Fruit fly (Drosophila melanogaster) whole organism, embryonic: ENCODE results near the gene CG8236.

Source experiments
- B-H1 ChIP-seq: fragments of 200-800 bp; sonication (Bioruptor generic); IDR thresholded peaks from 3 replicates; pipeline ENCODE4 v1.3.6; 2022; ENCODE audit warnings: missing biosample characterization, missing genetic modification characterization
- CG10431 ChIP-seq: fragments of 200-800 bp; sonication (Bioruptor generic); optimal IDR thresholded peaks from 3 replicates; lab custom pipeline; 2018; ENCODE audit warnings: missing biosample characterization, mild to moderate bottlenecking, missing genetic modification characterization
- CG10543 ChIP-seq: fragments of 200-800 bp; sonication (Bioruptor generic); optimal IDR thresholded peaks from 3 replicates; lab custom pipeline; 2017; ENCODE audit warnings: missing biosample characterization, mild to moderate bottlenecking, missing genetic modification characterization, moderate library complexity
- CG11560 ChIP-seq: fragments of 200-800 bp; sonication (Bioruptor generic); IDR thresholded peaks from 3 replicates; pipeline ENCODE4 v1.3.6; 2022; ENCODE audit warnings: missing biosample characterization, missing genetic modification characterization
- CG12155 ChIP-seq: fragments of 200-800 bp; sonication (Bioruptor generic); optimal IDR thresholded peaks from 3 replicates; lab custom pipeline; 2016; ENCODE audit warnings: missing biosample characterization, missing genetic modification characterization
- CG13287 ChIP-seq: fragments of 200-800 bp; sonication (Bioruptor generic); IDR thresholded peaks from 2 replicates; pipeline ENCODE4 v1.3.6; 2022; ENCODE audit warnings: missing biosample characterization, missing genetic modification characterization; ENCODE audit not compliant: partially characterized antibody
- CG13296 ChIP-seq: fragments of 200-800 bp; sonication (Bioruptor generic); optimal IDR thresholded peaks from 3 replicates; lab custom pipeline; 2018; ENCODE audit warnings: missing biosample characterization, mild to moderate bottlenecking, missing genetic modification characterization
- CG14441 ChIP-seq: fragments of 200-800 bp; sonication (Bioruptor generic); IDR thresholded peaks from 2 replicates; pipeline ENCODE4 v1.3.6; 2022; ENCODE audit warnings: missing biosample characterization, missing genetic modification characterization
- CG14710 ChIP-seq: fragments of 200-800 bp; sonication (Bioruptor generic); optimal IDR thresholded peaks from 3 replicates; lab custom pipeline; 2019; ENCODE audit warnings: missing biosample characterization, mild to moderate bottlenecking, missing genetic modification characterization, moderate library complexity
- CG16813 ChIP-seq: fragments of 200-800 bp; sonication (Bioruptor generic); IDR thresholded peaks from 3 replicates; pipeline ENCODE4 v1.3.6; 2022; ENCODE audit warnings: missing biosample characterization, missing genetic modification characterization; ENCODE audit not compliant: partially characterized antibody
- CG17385 ChIP-seq: fragments of 200-800 bp; sonication (Bioruptor generic); optimal IDR thresholded peaks from 3 replicates; lab custom pipeline; 2018; ENCODE audit warnings: missing biosample characterization, mild to moderate bottlenecking, missing genetic modification characterization
- CG1832 ChIP-seq: fragments of 200-800 bp; sonication (Bioruptor generic); optimal IDR thresholded peaks from 2 replicates; lab custom pipeline; 2017; ENCODE audit warnings: missing biosample characterization, mild to moderate bottlenecking, missing genetic modification characterization, inconsistent platforms
- CG2129 ChIP-seq: fragments of 200-800 bp; sonication (Bioruptor generic); IDR thresholded peaks from 2 replicates; pipeline ENCODE4 v1.3.6; 2022; ENCODE audit warnings: missing biosample characterization, missing genetic modification characterization; ENCODE audit not compliant: partially characterized antibody
- CG3407 ChIP-seq: fragments of 200-800 bp; sonication (Bioruptor generic); optimal IDR thresholded peaks from 2 replicates; lab custom pipeline; 2018; ENCODE audit warnings: missing biosample characterization, mild to moderate bottlenecking, missing genetic modification characterization
- CG4617 ChIP-seq: fragments of 200-800 bp; sonication (Bioruptor generic); optimal IDR thresholded peaks from 3 replicates; lab custom pipeline; 2016; ENCODE audit warnings: missing biosample characterization, missing genetic modification characterization, borderline replicate concordance
- CG4730 ChIP-seq: fragments of 200-800 bp; sonication (Bioruptor generic); IDR thresholded peaks from 2 replicates; pipeline ENCODE4 v1.3.6; 2022; ENCODE audit warnings: missing biosample characterization, missing genetic modification characterization
- CG4854 ChIP-seq: fragments of 200-800 bp; sonication (Bioruptor generic); optimal IDR thresholded peaks from 2 replicates; lab custom pipeline; 2016; ENCODE audit warnings: missing biosample characterization, missing genetic modification characterization, inconsistent platforms
- D ChIP-seq, 2 experiments: fragments of 200-800 bp in 1 of 2; fragments of >200 bp in 1 of 2; sonication (Bioruptor generic) in 1 of 2; optimal IDR thresholded peaks; 2 replicates in 1 of 2; 3 replicates in 1 of 2; lab custom pipeline; 2017; ENCODE audit warnings: mild to moderate bottlenecking in 1 of 2, missing biosample characterization in 1 of 2, missing genetic modification characterization in 1 of 2, missing genetic modification reagents in 1 of 2
- Dbx ChIP-seq: fragments of 200-800 bp; sonication (Bioruptor generic); IDR thresholded peaks from 3 replicates; pipeline ENCODE4 v1.3.6; 2022; ENCODE audit warnings: missing biosample characterization, missing genetic modification characterization
- Deaf1 ChIP-seq: fragments of 200-800 bp; optimal IDR thresholded peaks from 3 replicates; lab custom pipeline; 2019; ENCODE audit warnings: missing biosample characterization, mild to moderate bottlenecking, missing genetic modification characterization, moderate library complexity
- Fer1 ChIP-seq: fragments of 200-800 bp; sonication (Bioruptor generic); optimal IDR thresholded peaks from 2 replicates; lab custom pipeline; 2017; ENCODE audit warnings: missing biosample characterization, mild to moderate bottlenecking, missing genetic modification characterization
- Hmr ChIP-seq: fragments of 200-800 bp; sonication (Bioruptor generic); optimal IDR thresholded peaks from 3 replicates; lab custom pipeline; 2017; ENCODE audit warnings: mild to moderate bottlenecking, missing biosample characterization, missing genetic modification reagents, missing genetic modification characterization
- MESR4 ChIP-seq: fragments of 200-800 bp; sonication (Bioruptor generic); optimal IDR thresholded peaks from 2 replicates; lab custom pipeline; 2018; ENCODE audit warnings: missing biosample characterization, mild to moderate bottlenecking, missing genetic modification characterization, moderate library complexity
- Mrtf ChIP-seq: fragments of 200-800 bp; sonication (Bioruptor generic); IDR thresholded peaks from 3 replicates; pipeline ENCODE4 v1.3.6; 2022; ENCODE audit warnings: missing biosample characterization, missing genetic modification characterization
- NC2β ChIP-seq: fragments of 200-800 bp; sonication (Bioruptor generic); optimal IDR thresholded peaks from 2 replicates; lab custom pipeline; 2016; ENCODE audit warnings: missing biosample characterization, missing genetic modification characterization
- PHDP ChIP-seq: fragments of 200-800 bp; sonication (Bioruptor generic); optimal IDR thresholded peaks from 3 replicates; lab custom pipeline; 2018; ENCODE audit warnings: missing biosample characterization, mild to moderate bottlenecking, missing genetic modification characterization, moderate library complexity
- Pdp1 ChIP-seq, 2 experiments: fragments of 200-800 bp; sonication (Bioruptor generic); optimal IDR thresholded peaks; 3 replicates each; lab custom pipeline; 2016; ENCODE audit warnings: missing biosample characterization in 2 of 2, missing genetic modification characterization in 2 of 2, mild to moderate bottlenecking in 1 of 2, moderate library complexity in 1 of 2
- Poxn ChIP-seq: fragments of 200-800 bp; sonication (Bioruptor generic); IDR thresholded peaks from 2 replicates; pipeline ENCODE4 v1.3.6; 2022; ENCODE audit warnings: missing biosample characterization, missing genetic modification characterization
- Ssrp ChIP-seq: fragments of 200-800 bp; sonication (Bioruptor generic); optimal IDR thresholded peaks from 2 replicates; lab custom pipeline; 2018; ENCODE audit warnings: missing biosample characterization, mild to moderate bottlenecking, missing genetic modification characterization, moderate library complexity
- Tbp ChIP-seq: fragments of >200 bp; optimal IDR thresholded peaks from 2 replicates; lab custom pipeline; 2018; ENCODE audit warnings: missing biosample characterization, missing genetic modification characterization
- Trl ChIP-seq, 3 experiments: fragments of >200 bp in 2 of 3; fragments of 200-800 bp in 1 of 3; sonication (Bioruptor generic) in 1 of 3; optimal IDR thresholded peaks; 2 replicates in 1 of 3; 3 replicates in 2 of 3; lab custom pipeline; 2016 to 2017; ENCODE audit warnings: missing biosample characterization in 1 of 3, missing genetic modification characterization in 1 of 3
- ab ChIP-seq: fragments of 200-800 bp; sonication (Bioruptor generic); optimal IDR thresholded peaks from 2 replicates; lab custom pipeline; 2016; ENCODE audit warnings: missing biosample characterization, missing genetic modification characterization
- al ChIP-seq: fragments of 200-800 bp; sonication (Bioruptor generic); IDR thresholded peaks from 2 replicates; pipeline ENCODE4 v1.3.6; 2022; ENCODE audit warnings: missing biosample characterization, missing genetic modification characterization
- dmrt99B ChIP-seq: fragments of 200-800 bp; sonication (Bioruptor generic); optimal IDR thresholded peaks from 2 replicates; lab custom pipeline; 2018; ENCODE audit warnings: missing biosample characterization, mild to moderate bottlenecking, missing genetic modification characterization, moderate library complexity
- ewg ChIP-seq: fragments of 200-800 bp; sonication (Bioruptor generic); optimal IDR thresholded peaks from 3 replicates; lab custom pipeline; 2017; ENCODE audit warnings: mild to moderate bottlenecking, missing biosample characterization, missing genetic modification reagents, missing genetic modification characterization
- ham ChIP-seq: fragments of 200-800 bp; sonication (Bioruptor generic); IDR thresholded peaks from 2 replicates; pipeline ENCODE4 v1.3.6; 2022; ENCODE audit warnings: missing biosample characterization, missing genetic modification characterization
- her ChIP-seq: fragments of 200-800 bp; sonication (Bioruptor generic); optimal IDR thresholded peaks from 2 replicates; lab custom pipeline; 2016; ENCODE audit warnings: missing biosample characterization, missing genetic modification characterization
- ind ChIP-seq: fragments of 200-800 bp; sonication (Bioruptor generic); optimal IDR thresholded peaks from 3 replicates; lab custom pipeline; 2016; ENCODE audit warnings: missing biosample characterization, missing genetic modification characterization
- knrl ChIP-seq: fragments of 200-800 bp; sonication (Bioruptor generic); IDR thresholded peaks from 3 replicates; pipeline ENCODE4 v1.3.6; 2022; ENCODE audit warnings: missing biosample characterization, missing genetic modification characterization; ENCODE audit not compliant: partially characterized antibody
- lilli ChIP-seq: fragments of 200-800 bp; sonication (Bioruptor generic); optimal IDR thresholded peaks from 3 replicates; lab custom pipeline; 2016; ENCODE audit warnings: missing biosample characterization, missing genetic modification characterization
- lmd ChIP-seq: fragments of 200-800 bp; sonication (Bioruptor generic); IDR thresholded peaks from 2 replicates; pipeline ENCODE4 v1.3.6; 2022; ENCODE audit warnings: missing biosample characterization, missing genetic modification characterization
- nmo ChIP-seq: fragments of 200-800 bp; sonication (Bioruptor generic); optimal IDR thresholded peaks from 2 replicates; lab custom pipeline; 2018; ENCODE audit warnings: missing biosample characterization, mild to moderate bottlenecking, missing genetic modification characterization, moderate library complexity
- pnt ChIP-seq: fragments of 200-800 bp; sonication (Bioruptor generic); optimal IDR thresholded peaks from 3 replicates; lab custom pipeline; 2016; ENCODE audit warnings: missing biosample characterization, missing genetic modification characterization
- sc ChIP-seq, 3 experiments: fragments of >200 bp in 2 of 3; fragments of 200-800 bp in 1 of 3; sonication (Bioruptor generic) in 1 of 3; optimal IDR thresholded peaks; 2 replicates in 2 of 3; 3 replicates in 1 of 3; lab custom pipeline; 2017; ENCODE audit warnings: mild to moderate bottlenecking in 1 of 3, missing biosample characterization in 1 of 3, missing genetic modification characterization in 1 of 3, missing genetic modification reagents in 1 of 3
- unc-4 ChIP-seq: fragments of 200-800 bp; sonication (Bioruptor generic); IDR thresholded peaks from 2 replicates; pipeline ENCODE4 v1.3.6; 2022; ENCODE audit warnings: missing biosample characterization, missing genetic modification characterization; ENCODE audit not compliant: partially characterized antibody
- wdn ChIP-seq: fragments of 200-800 bp; sonication (Bioruptor generic); IDR thresholded peaks from 2 replicates; pipeline ENCODE4 v1.3.6; 2022; ENCODE audit warnings: missing biosample characterization, missing genetic modification characterization
- zfh2 ChIP-seq: fragments of 200-800 bp; sonication (Bioruptor generic); optimal IDR thresholded peaks from 2 replicates; lab custom pipeline; 2016; ENCODE audit warnings: missing biosample characterization, missing genetic modification characterization

CG8236 gene

dm6 chr3R:8747134-8747870, 21.9 kb upstream of the CG8236 start, which contains the start of the genes CG9801 and Nasp (continued):
- peak; percentile 20 for TF ChIP-seq CG12155 (GFP tag; lab: Kevin White, UChicago)
- TF ChIP-seq dmrt99B, result peak; percentile 21
- TF ChIP-seq knrl, result peak; percentile 79
- peak; percentile 75 for TF ChIP-seq nmo (GFP tag; lab: Kevin White, UChicago)
- no peak for TF ChIP-seq CG10431 (GFP tag; lab: Kevin White, UChicago)
- 0 out of 2 replicates have a peak, but pooled peaks have one; percentile 21 for TF ChIP-seq CG14441 (GFP tag; lab: Robert Waterston, UW)
- peak; percentile 32 for TF ChIP-seq CG17385 (GFP tag; lab: Kevin White, UChicago)
- TF ChIP-seq Fer1 (GFP tag; lab: Kevin White, UChicago), result peak; percentile 35
- TF ChIP-seq ewg (GFP tag; lab: Kevin White, UChicago), result no peak
- TF ChIP-seq CG4730 (GFP tag; lab: Robert Waterston, UW), result no peak
- TF ChIP-seq CG11560 (tag; lab: Robert Waterston, UW), result peak; percentile 65; the same call in 2 of the 3 replicates
- no peak for TF ChIP-seq Trl (optimal IDR thresholded peaks at IDR 0.05; lab: Kevin White, UChicago)
- TF ChIP-seq Trl (GFP tag; optimal IDR thresholded peaks at IDR 0.05; lab: Kevin White, UChicago), result peak; percentile 42
- TF ChIP-seq CG10543 (GFP tag; lab: Kevin White, UChicago), result peak; percentile 26
- TF ChIP-seq unc-4 (GFP tag; lab: Robert Waterston, UW), result peak; percentile 74
- TF ChIP-seq CG2129 (GFP tag; lab: Robert Waterston, UW), result no peak
- TF ChIP-seq D (optimal IDR thresholded peaks at IDR 0.05; lab: Kevin White, UChicago), result no peak
- no peak for TF ChIP-seq D (GFP tag; optimal IDR thresholded peaks at IDR 0.05; lab: Kevin White, UChicago)
- TF ChIP-seq MESR4 (GFP tag; lab: Kevin White, UChicago), result peak; percentile 50
- no peak for TF ChIP-seq ab
- TF ChIP-seq ham (GFP tag; lab: Robert Waterston, UW), result no peak
- no peak for TF ChIP-seq PHDP (tag; lab: Kevin White, UChicago)
- peak; percentile 19 for TF ChIP-seq ind (GFP tag; lab: Kevin White, UChicago)
- TF ChIP-seq Deaf1 (tag; lab: Kevin White, UChicago), result peak; percentile 32
- TF ChIP-seq B-H1 (GFP tag; lab: Robert Waterston, UW), result no peak
- peak; percentile 75 for TF ChIP-seq CG16813 (GFP tag; lab: Robert Waterston, UW)
- TF ChIP-seq sc (optimal IDR thresholded peaks at IDR 0.05; lab: Kevin White, UChicago), result no peak
- TF ChIP-seq sc (GFP tag; optimal IDR thresholded peaks at IDR 0.05; lab: Kevin White, UChicago), result no peak
- TF ChIP-seq Mrtf, result no peak
- TF ChIP-seq CG3407 (GFP tag; lab: Kevin White, UChicago), result no peak
- peak; percentile 39 for TF ChIP-seq her
- TF ChIP-seq Ssrp (tag; lab: Kevin White, UChicago), result no peak
- TF ChIP-seq CG4617 (GFP tag; lab: Kevin White, UChicago), result peak; percentile 47
- TF ChIP-seq lilli, result peak; percentile 0
- TF ChIP-seq al (GFP tag; lab: Robert Waterston, UW), result no peak
- peak; percentile 38; the same call in 1 of the 2 replicates for TF ChIP-seq wdn
- TF ChIP-seq lmd (GFP tag; lab: Robert Waterston, UW), result peak; percentile 25; the same call in 1 of the 2 replicates
- TF ChIP-seq Poxn (GFP tag; lab: Robert Waterston, UW), result no peak
- no peak for TF ChIP-seq Tbp (GFP tag; lab: Kevin White, UChicago)
- TF ChIP-seq Pdp1 (GFP tag; optimal IDR thresholded peaks at IDR 0.05; lab: Kevin White, UChicago), result peak in 1 of 2 experiments; percentile 29
- TF ChIP-seq Hmr (GFP tag; lab: Kevin White, UChicago), result peak; percentile 68
- peak; percentile 62 for TF ChIP-seq NC2β (GFP tag; lab: Kevin White, UChicago)
- no peak for TF ChIP-seq CG1832 (GFP tag; lab: Kevin White, UChicago)
- TF ChIP-seq CG13287 (GFP tag; lab: Robert Waterston, UW), result peak; percentile 79
- TF ChIP-seq zfh2, result peak; percentile 28
- no peak for TF ChIP-seq pnt (GFP tag; lab: Kevin White, UChicago)
- peak; percentile 67 for TF ChIP-seq CG14710 (tag; lab: Kevin White, UChicago)
- peak; percentile 36; the same call in 1 of the 3 replicates for TF ChIP-seq Dbx (GFP tag; lab: Robert Waterston, UW)
- TF ChIP-seq CG13296 (GFP tag; lab: Kevin White, UChicago), result no peak
- no peak for TF ChIP-seq CG4854 (GFP tag; lab: Kevin White, UChicago)
